Worm (Caenorhabditis elegans) whole organism, young adult: ENCODE data around the gene rfc-1.

Experiments used
- aptf-2 ChIP-seq: fragments of 200-800 bp; sonication (Bioruptor generic); conservative IDR thresholded peaks from 2 replicates; pipeline ENCODE4 v1.3.6; 2022; ENCODE audit warnings: missing genetic modification reagents, missing genetic modification characterization, missing compliant biosample characterization
- dpl-1 ChIP-seq: fragments of 150-350 bp; optimal IDR thresholded peaks from 2 replicates; lab custom pipeline; 2014; ENCODE audit warnings: missing biosample characterization, missing genetic modification reagents, missing genetic modification characterization
- madf-8 ChIP-seq: fragments of 200-800 bp; sonication (Bioruptor generic); conservative IDR thresholded peaks from 2 replicates; pipeline ENCODE4 v1.3.6; 2022; ENCODE audit warnings: missing genetic modification reagents, missing genetic modification characterization, missing compliant biosample characterization
- nhr-27 ChIP-seq: fragments of 200-800 bp; sonication (Bioruptor generic); optimal IDR thresholded peaks from 2 replicates; lab custom pipeline; 2018; ENCODE audit warnings: mild to moderate bottlenecking, missing genetic modification characterization, moderate library complexity, missing compliant biosample characterization
- rpc-1 ChIP-seq, 2 experiments: fragments of 150-350 bp in 1 of 2; sonication (generic microtip) in 1 of 2; optimal IDR thresholded peaks; 2 replicates each; lab custom pipeline; 2014 to 2018; ENCODE audit warnings: missing biosample characterization in 1 of 2, missing genetic modification characterization in 1 of 2, missing genetic modification reagents in 1 of 2, missing genotype in 1 of 2
- snpc-4 ChIP-seq, 5 experiments: fragments of 150-350 bp in 1 of 5; sonication (generic microtip) in 4 of 5; optimal IDR thresholded peaks; 2 replicates each; lab custom pipeline; 2014 to 2018; ENCODE audit warnings: missing genetic modification characterization in 5 of 5, missing biosample characterization in 3 of 5, antibody characterized with exemption in 2 of 5, mild to moderate bottlenecking in 2 of 5, missing compliant biosample characterization in 2 of 5, missing genotype in 2 of 5, moderate library complexity in 2 of 5, missing genetic modification reagents in 1 of 5

DNA sequence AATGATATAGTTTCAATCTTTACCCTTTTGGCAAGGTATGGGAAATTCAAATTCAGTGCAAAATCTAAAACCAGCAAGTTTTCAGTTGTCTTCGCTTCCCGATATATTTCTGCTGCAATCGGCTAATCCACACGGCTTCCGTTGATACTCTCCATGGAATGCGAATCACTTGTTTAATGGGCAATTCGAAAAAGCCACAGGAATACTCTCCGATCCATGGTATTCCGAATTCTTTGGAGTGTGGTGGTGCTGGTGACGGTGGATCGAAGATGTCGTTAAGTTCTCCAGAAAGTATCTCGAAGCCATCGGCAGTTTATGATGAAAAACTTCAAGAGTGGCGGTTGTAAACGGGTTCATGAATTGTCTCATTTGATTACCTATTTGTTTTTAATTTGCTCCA lies 37.5 kb upstream of the rfc-1 start:
- TF ChIP-seq aptf-2 (GFP tag; lab: Robert Waterston, UW) (no peak), rpc-1 (optimal IDR thresholded peaks at IDR 0.05; lab: Kevin White, UChicago) (no peak), rpc-1 (tag; optimal IDR thresholded peaks at IDR 0.05; lab: Kevin White, UChicago) (no peak), madf-8 (no peak), dpl-1 (GFP tag; lab: Kevin White, UChicago) (no peak), nhr-27 (no peak), snpc-4 (GFP tag; optimal IDR thresholded peaks at IDR 0.05; lab: Kevin White, UChicago) (no peak), snpc-4 (tag; optimal IDR thresholded peaks at IDR 0.05; lab: Kevin White, UChicago) (no peak)
